Worm (Caenorhabditis elegans): ENCODE measurements around the gene gei-3.

Gene gei-3

DNA sequence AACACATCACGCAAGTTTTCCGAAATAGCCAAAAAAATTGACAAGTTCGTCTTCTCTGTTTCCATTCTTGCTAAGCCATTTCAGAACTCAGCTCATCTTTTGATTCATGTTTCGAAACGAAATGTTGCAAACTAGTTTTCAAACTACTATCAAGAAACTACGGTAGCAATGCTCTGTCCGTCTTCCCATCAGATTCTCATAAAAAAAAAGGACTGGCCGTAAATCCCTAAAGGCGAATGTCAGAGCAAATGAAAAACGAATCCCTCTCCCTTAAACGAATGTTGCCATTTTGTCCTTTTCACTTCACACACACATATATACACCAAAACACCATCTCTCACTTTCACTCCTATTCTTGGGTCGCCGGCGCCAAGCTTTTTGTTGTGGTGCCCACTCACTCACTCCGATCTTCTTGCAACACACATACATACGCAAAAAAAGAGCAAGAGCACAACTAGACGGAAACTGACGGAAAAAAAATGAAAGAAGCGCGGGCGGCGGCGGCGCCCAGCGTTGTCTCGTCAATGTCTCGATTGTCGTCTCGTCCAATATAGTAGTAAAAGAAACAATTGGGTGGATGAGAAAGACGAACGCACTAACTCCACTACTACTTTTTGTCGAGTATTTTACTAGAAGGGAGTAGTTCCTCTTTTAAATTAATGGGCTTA lies 14.4 kb upstream of the gei-3 start:
- TF ChIP-seq him-1 (tag; optimal IDR thresholded peaks at IDR 0.05) (peak; percentile 25), dao-5 (tag; optimal IDR thresholded peaks at IDR 0.05) (no peak)

DNA sequence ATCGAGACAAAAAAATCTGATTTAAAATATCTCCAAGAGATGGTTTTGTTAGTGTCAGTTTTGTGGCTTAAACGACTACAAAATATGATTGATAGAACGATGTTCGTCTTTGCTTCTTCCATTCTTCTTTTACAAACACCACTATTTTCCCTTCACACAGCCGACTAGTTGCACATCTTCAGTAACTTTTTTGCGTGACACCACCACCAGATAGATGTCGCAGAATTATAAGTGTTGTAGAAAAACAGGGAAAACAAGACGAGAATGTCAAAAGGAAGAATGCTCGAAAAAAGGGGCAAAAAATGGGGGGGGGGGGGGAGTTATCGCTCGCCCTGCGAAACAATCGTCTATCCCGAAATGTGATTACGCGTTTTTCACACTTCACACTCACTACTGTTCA lies 13.3 kb upstream of the gei-3 start:
- TF ChIP-seq him-1 (tag; optimal IDR thresholded peaks at IDR 0.05) = no peak
- no peak for TF ChIP-seq dao-5 (tag; optimal IDR thresholded peaks at IDR 0.05)
- no peak for TF ChIP-seq W03F9.2 (tag; optimal IDR thresholded peaks at IDR 0.05)

DNA sequence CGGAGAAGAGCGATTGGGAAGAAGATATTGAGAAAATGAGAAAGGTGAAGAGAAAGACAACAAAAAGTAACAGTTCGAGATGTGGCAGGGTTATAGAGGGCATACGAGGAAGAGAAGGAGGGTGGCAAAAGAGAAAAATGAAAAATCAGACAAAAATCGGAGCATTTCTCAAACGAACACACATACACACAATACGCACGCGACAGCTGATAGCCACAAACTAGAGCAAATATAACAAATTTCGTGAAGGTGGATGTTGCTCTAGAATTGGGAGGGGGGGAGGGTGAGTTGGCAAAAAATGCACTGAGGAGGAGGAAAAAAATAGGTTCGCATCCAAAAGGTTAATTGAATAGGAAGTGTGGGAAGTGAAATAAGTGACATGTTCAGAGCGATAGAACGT lies 11.7 kb upstream of the gei-3 start:
- TF ChIP-seq dao-5 (tag; optimal IDR thresholded peaks at IDR 0.05) = no peak
- no peak for TF ChIP-seq him-1 (tag; optimal IDR thresholded peaks at IDR 0.05)
- no peak for TF ChIP-seq W03F9.2 (tag; optimal IDR thresholded peaks at IDR 0.05)

DNA sequence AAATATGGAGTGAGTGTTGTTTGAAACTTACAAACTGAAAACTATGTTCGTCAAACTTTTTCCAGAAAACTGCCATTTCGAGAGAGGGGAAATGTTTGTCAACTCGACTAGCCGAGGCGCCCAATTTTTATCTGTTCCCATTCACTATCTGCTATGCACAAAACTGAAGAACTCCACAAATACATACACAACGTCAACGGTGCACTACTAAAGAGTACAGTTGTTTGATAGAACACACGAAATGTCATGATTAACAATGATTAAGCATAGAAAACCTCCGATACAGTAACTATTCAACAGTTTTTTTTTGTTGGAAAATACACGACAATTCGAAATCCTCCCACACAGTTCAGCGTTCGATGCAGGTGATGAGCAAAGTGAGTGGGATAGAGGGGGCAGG lies 6.1 kb upstream of the gei-3 start:
- TF ChIP-seq dao-5 (tag; optimal IDR thresholded peaks at IDR 0.05) (no peak), him-1 (tag; optimal IDR thresholded peaks at IDR 0.05) (no peak), W03F9.2 (tag; optimal IDR thresholded peaks at IDR 0.05) (no peak)

DNA sequence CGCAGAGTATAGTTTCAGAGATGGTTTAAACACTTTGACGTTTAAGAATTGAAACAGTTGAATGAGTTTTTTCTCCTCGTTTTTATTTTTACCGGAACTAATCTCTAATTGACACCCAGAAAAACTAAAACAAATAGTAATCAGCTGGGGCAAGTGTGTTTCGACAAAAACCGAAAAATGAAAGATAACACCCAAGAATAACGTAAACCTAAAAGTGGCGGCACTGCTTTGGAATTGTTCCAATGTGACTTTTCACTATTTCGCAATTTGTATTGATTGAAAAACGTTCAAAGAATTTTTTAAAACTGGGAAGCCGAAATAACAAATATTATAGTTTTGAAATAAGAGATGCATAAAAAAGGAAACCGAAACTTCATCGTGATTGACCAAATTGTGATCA lies 5.3 kb upstream of the gei-3 start:
- TF ChIP-seq W03F9.2 (tag; optimal IDR thresholded peaks at IDR 0.05) = no peak
- TF ChIP-seq him-1 (tag; optimal IDR thresholded peaks at IDR 0.05) = no peak
- no peak for TF ChIP-seq dao-5 (tag; optimal IDR thresholded peaks at IDR 0.05)

DNA sequence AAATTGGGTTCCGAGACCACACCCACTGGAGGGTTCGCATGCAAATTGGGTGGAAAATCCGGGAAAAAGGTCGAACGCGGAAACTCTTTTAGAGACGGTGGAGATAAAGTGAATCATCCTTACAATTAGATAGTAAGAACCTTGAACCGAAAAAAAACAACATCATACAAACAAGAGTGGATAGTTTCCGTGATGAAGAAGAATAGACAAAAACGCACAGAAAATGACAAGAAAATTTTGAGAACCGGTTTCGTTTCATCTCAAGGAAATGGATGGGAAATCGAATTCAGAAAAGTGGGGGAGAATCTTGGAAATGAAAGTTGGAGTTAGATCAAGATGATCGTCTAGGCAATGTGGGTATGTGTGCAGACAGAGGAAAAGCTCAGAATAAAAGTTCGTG lies 1.9 kb upstream of the gei-3 start:
- no peak for TF ChIP-seq him-1 (tag; optimal IDR thresholded peaks at IDR 0.05)
- no peak for TF ChIP-seq dao-5 (tag; optimal IDR thresholded peaks at IDR 0.05)
- no peak for TF ChIP-seq W03F9.2 (tag; optimal IDR thresholded peaks at IDR 0.05)

DNA sequence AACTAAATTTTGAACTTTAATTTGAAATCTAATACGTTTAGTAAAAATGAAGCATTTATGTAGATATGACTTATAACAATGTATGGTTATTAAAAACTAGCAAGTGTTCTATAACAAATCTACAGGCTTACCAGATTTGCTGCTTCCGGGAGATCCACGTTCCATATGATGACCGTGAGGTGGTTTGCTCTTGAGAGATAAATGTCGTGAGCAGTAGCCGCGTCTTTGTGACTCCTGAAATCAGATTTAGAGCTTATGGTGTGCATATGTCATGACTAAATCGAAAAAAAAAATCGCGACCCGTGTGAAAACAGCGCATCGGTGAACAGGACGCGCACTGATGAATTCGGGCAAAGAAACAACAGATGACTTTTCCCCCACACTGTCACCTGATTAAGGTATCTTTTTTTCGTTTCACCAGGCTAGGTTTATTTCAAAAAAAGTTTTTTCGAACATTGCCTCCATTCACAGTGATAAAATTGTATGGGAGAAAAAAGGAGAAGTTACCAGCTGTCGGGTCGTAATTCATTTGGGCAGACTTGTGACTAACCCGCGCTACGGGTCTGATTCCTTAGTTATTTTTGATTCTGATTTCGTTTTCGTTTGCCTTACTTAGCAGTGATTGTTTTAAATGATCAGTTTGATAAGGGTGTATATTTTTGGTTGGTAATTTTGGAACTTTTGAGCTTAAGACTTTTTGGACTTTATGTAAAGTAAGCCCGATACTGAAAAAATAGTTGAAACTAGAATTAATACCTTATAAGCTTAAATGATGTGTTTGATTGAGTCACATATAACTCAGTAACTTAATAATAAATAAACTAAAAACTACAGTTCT lies 5.1 kb downstream of the gei-3 start, which contains the start of gene nhr-27:
nhr-27 (minus strand) TSS at position 234 of the 838 bp plus-strand sequence.
- TF ChIP-seq him-1 (tag; optimal IDR thresholded peaks at IDR 0.05) (no peak), W03F9.2 (tag; optimal IDR thresholded peaks at IDR 0.05) (no peak), dao-5 (tag; optimal IDR thresholded peaks at IDR 0.05) (no peak)

DNA sequence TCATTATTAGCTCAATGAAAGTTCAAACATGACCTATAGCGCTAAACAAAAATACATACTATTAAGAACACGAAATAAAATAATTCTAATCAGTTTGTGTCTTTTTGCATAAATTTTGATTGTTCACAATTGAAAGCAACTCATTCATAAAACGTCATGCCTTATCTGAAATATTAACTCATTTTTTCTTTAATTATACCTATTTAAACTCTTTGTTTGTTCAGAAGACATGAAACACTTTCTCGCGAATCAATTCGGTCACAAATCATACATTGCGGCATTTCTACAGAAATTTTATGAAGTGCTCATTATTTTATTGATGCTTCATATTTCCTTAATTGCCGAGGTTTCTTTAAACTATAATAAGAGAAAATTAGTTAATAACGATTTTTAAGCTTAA lies 6.5 kb downstream of the gei-3 start:
- TF ChIP-seq dao-5 (tag; optimal IDR thresholded peaks at IDR 0.05) = no peak
- TF ChIP-seq W03F9.2 (tag; optimal IDR thresholded peaks at IDR 0.05) = no peak
- TF ChIP-seq him-1 (tag; optimal IDR thresholded peaks at IDR 0.05) = no peak

DNA sequence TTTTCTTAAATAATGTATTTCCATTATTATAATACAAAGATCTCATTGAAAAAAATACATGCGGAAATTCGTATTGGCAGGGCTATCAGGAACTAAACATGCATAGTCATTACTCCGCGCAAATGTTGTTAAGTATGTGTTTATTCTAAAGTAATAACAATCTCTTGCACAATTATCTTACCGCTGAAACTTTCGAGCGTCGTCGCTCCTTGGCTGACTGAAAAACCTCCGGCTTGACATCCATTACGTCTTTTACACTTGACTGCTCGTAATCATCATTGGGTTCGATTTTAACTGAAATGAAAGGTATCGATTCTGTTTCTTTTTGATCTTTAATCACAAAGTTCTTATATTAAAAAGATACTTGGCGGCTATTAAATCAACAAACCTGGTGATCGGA lies 13.6 kb downstream of the gei-3 start:
- no peak for TF ChIP-seq him-1 (tag; optimal IDR thresholded peaks at IDR 0.05)
- no peak for TF ChIP-seq W03F9.2 (tag; optimal IDR thresholded peaks at IDR 0.05)
- no peak for TF ChIP-seq dao-5 (tag; optimal IDR thresholded peaks at IDR 0.05)

DNA sequence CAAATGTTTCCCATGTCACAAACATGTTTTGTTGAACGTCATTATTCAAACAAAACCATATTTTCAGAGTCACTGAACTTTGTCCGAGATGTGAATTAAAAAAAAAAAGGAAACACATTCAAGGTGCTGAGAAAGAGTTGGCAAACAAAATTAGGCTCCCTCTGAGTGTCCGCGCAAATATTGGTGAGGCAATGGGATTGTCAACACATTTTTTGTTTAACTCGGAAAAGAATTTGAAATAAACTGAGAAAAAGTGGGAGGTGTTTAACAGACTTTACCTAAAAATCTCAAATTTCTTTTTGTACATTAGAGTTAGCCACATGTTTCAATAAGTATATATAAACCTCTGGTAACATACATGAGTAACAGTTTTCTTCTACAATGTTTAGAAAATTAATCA lies 19.6 kb downstream of the gei-3 start, which contains the start of gene abf-6:
abf-6 (plus strand) TSS at position 323 of the 400 bp plus-strand sequence.
- TF ChIP-seq him-1 (tag; optimal IDR thresholded peaks at IDR 0.05) (no peak), W03F9.2 (tag; optimal IDR thresholded peaks at IDR 0.05) (no peak), dao-5 (tag; optimal IDR thresholded peaks at IDR 0.05) (no peak)

DNA sequence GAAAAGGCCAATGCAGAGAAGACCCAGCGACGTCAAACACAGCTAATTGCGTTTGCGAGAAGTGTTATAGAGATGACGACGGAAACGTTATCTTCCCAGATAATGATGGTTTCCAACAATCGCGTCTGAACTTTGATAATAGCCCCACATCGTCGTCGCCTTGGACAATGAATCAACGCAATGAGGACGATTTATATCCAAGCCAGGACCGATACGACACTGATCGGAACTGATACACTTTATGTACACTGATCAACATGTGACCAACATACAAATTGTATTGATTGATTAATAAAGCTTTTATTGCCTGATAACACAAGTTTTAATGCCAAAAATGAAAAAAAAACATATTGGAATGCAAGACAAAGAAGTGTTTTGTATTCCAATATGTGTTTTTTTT lies 20.4 kb downstream of the gei-3 start:
- TF ChIP-seq W03F9.2 (tag; optimal IDR thresholded peaks at IDR 0.05) (no peak), dao-5 (tag; optimal IDR thresholded peaks at IDR 0.05) (no peak)

DNA sequence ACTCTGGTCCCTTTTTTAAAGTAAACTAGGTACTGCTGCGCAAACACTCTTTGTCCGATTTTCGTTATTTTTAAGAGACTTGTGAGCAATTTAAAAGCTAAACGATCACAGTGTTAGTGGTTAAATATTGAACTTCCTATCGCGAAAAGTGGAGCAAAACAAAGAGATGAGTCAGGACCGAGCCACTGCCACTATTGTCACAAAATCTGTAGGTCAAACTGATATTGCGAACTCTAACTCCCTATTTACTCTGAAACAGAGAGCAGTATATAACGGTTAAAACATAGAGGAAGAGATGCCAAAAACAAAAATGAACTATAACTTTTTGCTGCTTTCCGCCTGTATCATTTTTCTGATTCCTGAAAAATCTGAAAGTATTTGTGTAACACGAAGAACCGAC lies 20.9 kb downstream of the gei-3 start, which contains the start of gene abf-5:
abf-5 (plus strand) TSS at position 301 of the 400 bp plus-strand sequence.
- TF ChIP-seq dao-5 (tag; optimal IDR thresholded peaks at IDR 0.05) (no peak), him-1 (tag; optimal IDR thresholded peaks at IDR 0.05) (no peak), W03F9.2 (tag; optimal IDR thresholded peaks at IDR 0.05) (no peak)

DNA sequence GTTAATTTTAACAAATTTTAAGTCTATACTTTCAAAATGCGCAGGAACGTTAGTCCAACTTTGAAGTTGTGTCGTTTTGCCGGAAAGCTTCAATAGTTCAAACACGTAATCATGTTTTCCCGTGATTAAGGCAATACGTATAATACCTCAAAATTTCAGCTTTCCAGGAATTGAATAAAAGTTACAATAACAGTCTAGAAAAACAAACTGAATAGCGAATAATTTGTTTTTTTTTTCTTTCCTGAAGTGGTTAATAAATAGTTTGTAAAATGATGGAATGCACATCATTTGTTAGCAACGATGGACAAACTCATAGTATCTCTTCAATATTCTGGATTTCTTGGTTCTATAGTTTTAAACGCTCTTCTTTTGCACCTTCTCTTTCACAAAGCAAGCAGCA lies 23.4 kb downstream of the gei-3 start, which contains the start of gene str-123:
str-123 (plus strand) TSS at position 301 of the 400 bp plus-strand sequence.
- no peak for TF ChIP-seq W03F9.2 (tag; optimal IDR thresholded peaks at IDR 0.05)
- no peak for TF ChIP-seq him-1 (tag; optimal IDR thresholded peaks at IDR 0.05)
- TF ChIP-seq dao-5 (tag; optimal IDR thresholded peaks at IDR 0.05) = no peak

DNA sequence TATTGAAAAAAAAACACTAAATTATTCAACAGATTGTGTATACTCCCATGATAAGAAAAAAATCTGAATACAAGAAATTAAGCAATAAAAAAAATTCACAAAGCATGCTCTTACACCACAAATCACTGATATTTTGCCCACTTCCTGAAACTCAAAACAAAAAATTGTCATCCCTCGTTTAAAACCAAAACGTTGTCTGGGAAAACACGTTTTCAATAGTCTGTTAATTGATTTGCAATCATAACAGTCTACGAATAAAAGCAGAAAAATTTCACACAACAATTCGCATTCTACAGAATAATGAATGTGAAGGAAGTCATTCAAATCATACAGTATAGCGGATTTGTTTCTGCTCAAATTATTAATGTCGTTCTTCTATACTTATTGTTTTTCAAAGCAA lies 25.8 kb downstream of the gei-3 start, which contains the start of gene str-124:
str-124 (plus strand) TSS at position 301 of the 400 bp plus-strand sequence.
- no peak for TF ChIP-seq dao-5 (tag; optimal IDR thresholded peaks at IDR 0.05)
- no peak for TF ChIP-seq him-1 (tag; optimal IDR thresholded peaks at IDR 0.05)
- no peak for TF ChIP-seq W03F9.2 (tag; optimal IDR thresholded peaks at IDR 0.05)
